Worm (Caenorhabditis elegans) whole organism, L4 larva: Measurements from ENCODE around the gene pals-20.
"Not testable (repeated sequence)": the region's sequence is repeated elsewhere in the genome, so short reads cannot be mapped to it uniquely, and the experiment has no call there.

Experiments used
- F26F4.8 ChIP-seq: fragments of 200-800 bp; sonication (Bioruptor generic); conservative IDR thresholded peaks from 2 replicates; pipeline ENCODE4 v1.3.6; 2022; ENCODE audit warnings: missing genetic modification characterization, missing compliant biosample characterization
- F37D6.2 ChIP-seq: sonication (generic microtip); optimal IDR thresholded peaks from 2 replicates; lab custom pipeline; 2016; ENCODE audit warnings: mild to moderate bottlenecking, missing genetic modification characterization, missing compliant biosample characterization
- T26A8.4 ChIP-seq: fragments of 200-800 bp; sonication (Bioruptor generic); IDR thresholded peaks from 2 replicates; pipeline ENCODE4 v1.3.6; 2022; ENCODE audit warnings: missing genetic modification characterization, missing compliant biosample characterization
- aha-1 ChIP-seq: fragments of 150-350 bp; peaks from one replicate; lab custom pipeline; 2014; ENCODE audit warnings: missing biosample characterization, missing genetic modification characterization
- ama-1 ChIP-seq: fragments of 150-350 bp; optimal IDR thresholded peaks from 2 replicates; lab custom pipeline; 2014; ENCODE audit warnings: inconsistent platforms, mixed read lengths
- arid-1 ChIP-seq: fragments of 200-800 bp; sonication (Bioruptor generic); conservative IDR thresholded peaks from 2 replicates; pipeline ENCODE4 v1.3.6; 2022; ENCODE audit warnings: missing genetic modification reagents, missing genetic modification characterization, missing compliant biosample characterization
- attf-4 ChIP-seq: sonication (generic microtip); optimal IDR thresholded peaks from 3 replicates; lab custom pipeline; 2017; ENCODE audit warnings: missing biosample characterization, missing genetic modification characterization
- ceh-20 ChIP-seq: fragments of 200-800 bp; sonication (Bioruptor generic); IDR thresholded peaks from 2 replicates; pipeline ENCODE4 v1.3.6; 2022; ENCODE audit warnings: missing genetic modification reagents, missing genetic modification characterization, missing compliant biosample characterization
- ceh-28 ChIP-seq: fragments of 150-350 bp; optimal IDR thresholded peaks from 2 replicates; lab custom pipeline; 2014; ENCODE audit warnings: missing biosample characterization, missing genetic modification reagents, missing genetic modification characterization
- ceh-32 ChIP-seq: sonication (generic microtip); optimal IDR thresholded peaks from 2 replicates; lab custom pipeline; 2016; ENCODE audit warnings: mild to moderate bottlenecking, missing genetic modification characterization, missing compliant biosample characterization; ENCODE audit not compliant: poor library complexity
- ces-1 ChIP-seq: fragments of 150-350 bp; sonication (generic microtip); optimal IDR thresholded peaks from 4 replicates; lab custom pipeline; 2014; ENCODE audit warnings: missing biosample characterization, missing genetic modification reagents, missing genetic modification characterization
- ctbp-1 ChIP-seq: fragments of 200-800 bp; sonication (Bioruptor generic); IDR thresholded peaks from 2 replicates; pipeline ENCODE4 v1.3.6; 2022; ENCODE audit warnings: missing genetic modification reagents, missing genetic modification characterization, missing compliant biosample characterization
- dmd-6 ChIP-seq: fragments of 200-800 bp; sonication (Bioruptor generic); IDR thresholded peaks from 2 replicates; pipeline ENCODE4 v1.3.6; 2022; ENCODE audit warnings: missing genetic modification reagents, missing genetic modification characterization, missing compliant biosample characterization
- dmd-8 ChIP-seq: fragments of 200-800 bp; sonication (Bioruptor generic); IDR thresholded peaks from 2 replicates; pipeline ENCODE4 v1.3.6; 2022; ENCODE audit warnings: missing genetic modification characterization, missing compliant biosample characterization
- duxl-1 ChIP-seq: sonication (generic microtip); optimal IDR thresholded peaks from 2 replicates; lab custom pipeline; 2016; ENCODE audit warnings: mild to moderate bottlenecking, missing genetic modification characterization, moderate library complexity, missing compliant biosample characterization; ENCODE audit not compliant: poor library complexity
- dve-1 ChIP-seq: sonication (generic microtip); optimal IDR thresholded peaks from 2 replicates; lab custom pipeline; 2017; ENCODE audit warnings: antibody characterized with exemption, mild to moderate bottlenecking, missing genetic modification characterization, missing compliant biosample characterization; ENCODE audit not compliant: insufficient read depth
- gei-8 ChIP-seq: fragments of 200-800 bp; sonication (Bioruptor generic); optimal IDR thresholded peaks from 2 replicates; lab custom pipeline; 2018; ENCODE audit warnings: mild to moderate bottlenecking, missing genetic modification characterization, missing compliant biosample characterization
- hlh-11 ChIP-seq: fragments of 200-800 bp; sonication (Bioruptor generic); optimal IDR thresholded peaks from 2 replicates; lab custom pipeline; 2018; ENCODE audit warnings: mild to moderate bottlenecking, missing genetic modification characterization, missing compliant biosample characterization
- hmg-1.1 ChIP-seq: fragments of 200-800 bp; sonication (Bioruptor generic); IDR thresholded peaks from 2 replicates; pipeline ENCODE4 v1.3.6; 2022; ENCODE audit warnings: missing genetic modification reagents, missing genetic modification characterization, missing compliant biosample characterization
- lin-15B ChIP-seq: fragments of 150-350 bp; sonication (generic microtip); optimal IDR thresholded peaks from 3 replicates; lab custom pipeline; 2014; ENCODE audit warnings: missing biosample characterization, missing genetic modification characterization
- lin-29 ChIP-seq: fragments of 200-800 bp; sonication (Bioruptor generic); IDR thresholded peaks from 2 replicates; pipeline ENCODE4 v1.3.6; 2022; ENCODE audit warnings: missing genetic modification reagents, missing genetic modification characterization, missing compliant biosample characterization
- lin-39 ChIP-seq: fragments of 150-350 bp; optimal IDR thresholded peaks from 2 replicates; lab custom pipeline; 2014; ENCODE audit warnings: missing biosample characterization, missing genetic modification reagents, missing genetic modification characterization
- madf-9 ChIP-seq: fragments of 200-800 bp; sonication (Bioruptor generic); conservative IDR thresholded peaks from 2 replicates; pipeline ENCODE4 v1.3.6; 2022; ENCODE audit warnings: missing genetic modification reagents, missing genetic modification characterization, missing compliant biosample characterization
- mep-1 ChIP-seq: fragments of 150-350 bp; sonication (generic microtip); optimal IDR thresholded peaks from 3 replicates; lab custom pipeline; 2014; ENCODE audit warnings: missing biosample characterization, missing genetic modification characterization
- nhr-10 ChIP-seq: fragments of 150-350 bp; optimal IDR thresholded peaks from 2 replicates; lab custom pipeline; 2014; ENCODE audit warnings: missing biosample characterization, missing genetic modification characterization
- nhr-111 ChIP-seq: fragments of 200-800 bp; sonication (Bioruptor generic); optimal IDR thresholded peaks from 2 replicates; lab custom pipeline; 2018; ENCODE audit warnings: mild to moderate bottlenecking, missing genetic modification characterization, missing compliant biosample characterization
- nhr-237 ChIP-seq: sonication (generic microtip); optimal IDR thresholded peaks from 2 replicates; lab custom pipeline; 2017; ENCODE audit warnings: missing biosample characterization, missing genetic modification characterization
- nhr-25 ChIP-seq: sonication (generic microtip); optimal IDR thresholded peaks from 2 replicates; lab custom pipeline; 2017; ENCODE audit warnings: missing genetic modification characterization, mild to moderate bottlenecking, missing compliant biosample characterization, antibody characterized with exemption, moderate library complexity, borderline replicate concordance; ENCODE audit not compliant: insufficient read depth
- nhr-28 ChIP-seq: fragments of 150-350 bp; optimal IDR thresholded peaks from 2 replicates; lab custom pipeline; 2014; ENCODE audit warnings: missing biosample characterization, missing genetic modification characterization
- nhr-48 ChIP-seq: sonication (generic microtip); optimal IDR thresholded peaks from 2 replicates; lab custom pipeline; 2016; ENCODE audit warnings: mild to moderate bottlenecking, missing genetic modification characterization, missing compliant biosample characterization
- nhr-76 ChIP-seq: fragments of 150-350 bp; optimal IDR thresholded peaks from 2 replicates; lab custom pipeline; 2014; ENCODE audit warnings: missing biosample characterization, missing genetic modification characterization
- saeg-2 ChIP-seq: fragments of 200-800 bp; sonication (Bioruptor generic); IDR thresholded peaks from 2 replicates; pipeline ENCODE4 v1.3.6; 2022; ENCODE audit warnings: missing genetic modification reagents, missing genetic modification characterization, missing compliant biosample characterization
- spr-3 ChIP-seq: fragments of 200-800 bp; sonication (Bioruptor generic); optimal IDR thresholded peaks from 2 replicates; lab custom pipeline; 2018; ENCODE audit warnings: mild to moderate bottlenecking, missing genetic modification characterization, missing compliant biosample characterization
- unc-130 ChIP-seq: sonication (generic microtip); optimal IDR thresholded peaks from 2 replicates; lab custom pipeline; 2016; ENCODE audit warnings: missing genetic modification reagents, missing genetic modification characterization, missing compliant biosample characterization
- unc-39 ChIP-seq: sonication (generic microtip); optimal IDR thresholded peaks from 2 replicates; lab custom pipeline; 2017; ENCODE audit warnings: missing biosample characterization, missing genetic modification characterization
- unc-62 ChIP-seq, 3 experiments: fragments of 150-350 bp in 1 of 3; sonication (generic microtip); optimal IDR thresholded peaks in 2 of 3; peaks in 1 of 3; 1 replicate in 1 of 3; 2 replicates in 2 of 3; lab custom pipeline; 2014 to 2017; ENCODE audit warnings: missing biosample characterization in 3 of 3, missing genetic modification characterization in 3 of 3, missing genetic modification reagents in 3 of 3, missing genotype in 1 of 3
- zfp-2 ChIP-seq: sonication (generic microtip); optimal IDR thresholded peaks from 2 replicates; lab custom pipeline; 2016; ENCODE audit warnings: mild to moderate bottlenecking, missing genetic modification characterization, missing compliant biosample characterization
- ztf-7 ChIP-seq: fragments of 150-350 bp; optimal IDR thresholded peaks from 2 replicates; lab custom pipeline; 2014; ENCODE audit warnings: missing biosample characterization, missing genetic modification characterization

pals-20 gene

DNA sequence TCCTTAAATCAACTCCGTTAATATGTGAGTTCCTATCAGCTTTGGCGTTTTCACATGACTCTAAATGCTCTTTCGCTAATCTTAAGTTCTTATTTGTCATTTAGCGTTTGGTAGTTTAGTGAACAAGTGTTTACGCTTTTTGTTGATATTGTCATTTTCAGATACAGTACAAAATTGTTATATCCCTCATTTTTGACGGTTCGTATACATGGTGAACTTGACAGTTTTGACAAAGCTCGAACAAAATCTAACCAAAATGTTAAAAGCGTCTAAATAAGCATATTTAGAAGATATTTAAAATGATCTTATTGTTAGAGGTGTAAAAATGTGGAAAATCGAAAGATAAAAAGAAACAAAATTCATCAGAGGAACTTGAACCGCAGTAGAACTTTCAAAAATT lies 4.6 kb downstream of the pals-20 start:
- TF ChIP-seq aha-1 (tag; lab: Kevin White, UChicago) = peak; percentile 90
- no peak for TF ChIP-seq lin-29 (GFP tag; lab: Robert Waterston, UW)
- no peak for TF ChIP-seq nhr-10 (tag; lab: Kevin White, UChicago)
- no peak for TF ChIP-seq arid-1 (GFP tag; lab: Robert Waterston, UW)
- TF ChIP-seq nhr-76 (tag; lab: Kevin White, UChicago) = no peak
- TF ChIP-seq ceh-20 (GFP tag; lab: Robert Waterston, UW) = no peak
- no peak for TF ChIP-seq duxl-1 (tag; lab: Kevin White, UChicago)
- TF ChIP-seq unc-39 (tag; lab: Kevin White, UChicago) = no peak

DNA sequence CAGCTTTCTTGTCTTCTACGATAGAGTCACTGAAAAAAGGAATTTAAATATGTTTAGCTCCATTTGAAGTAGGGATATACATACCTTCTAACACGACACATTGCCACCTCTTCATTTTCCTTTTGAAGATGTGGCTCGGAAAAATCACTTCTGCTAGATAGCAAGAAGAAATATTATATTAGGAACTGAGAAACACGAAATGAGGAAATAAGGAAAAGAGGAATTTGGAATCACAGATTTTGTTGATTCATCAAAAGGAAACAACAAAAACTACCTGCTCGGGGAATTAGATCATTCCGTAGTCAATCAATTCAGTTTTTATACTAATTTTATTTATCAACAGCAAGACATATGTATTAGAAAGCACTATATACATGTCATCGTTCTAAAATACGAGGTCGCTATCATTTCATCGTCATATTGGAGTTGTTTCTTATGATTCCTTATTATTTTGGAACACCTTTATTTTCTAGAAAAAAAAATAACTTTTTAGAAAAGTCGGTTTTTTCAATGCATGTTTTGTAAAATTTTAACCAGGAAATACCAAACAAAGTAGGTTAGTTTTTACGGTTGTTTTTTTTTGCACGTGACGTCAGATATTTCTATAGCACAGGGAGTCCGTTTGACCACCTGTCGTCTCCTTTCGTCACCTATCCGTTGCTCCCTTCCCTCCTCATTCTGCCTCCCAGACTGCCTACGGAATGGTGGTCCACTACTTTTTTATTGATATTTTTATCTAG lies 7.4 kb downstream of the pals-20 start, which contains the start of the genes pals-21 and Y82E9BR.6:
Gene pals-21 (minus strand): TSS at position 101 of the 740 bp plus-strand sequence.
Gene Y82E9BR.6 (plus strand): TSS at position 690 of the 740 bp plus-strand sequence.
- TF ChIP-seq saeg-2 (GFP tag; lab: Robert Waterston, UW) (no peak), dve-1 (tag; lab: Kevin White, UChicago) (no peak), ceh-28 (tag; lab: Kevin White, UChicago) (no peak), ceh-20 (GFP tag; lab: Robert Waterston, UW) (no peak), attf-4 (tag; lab: Kevin White, UChicago) (no peak), lin-15B (tag; lab: Kevin White, UChicago) (no peak), nhr-111 (GFP tag; lab: Kevin White, UChicago) (no peak), ama-1 (lab: Kevin White, UChicago) (no peak), spr-3 (GFP tag; lab: Kevin White, UChicago) (no peak)

DNA sequence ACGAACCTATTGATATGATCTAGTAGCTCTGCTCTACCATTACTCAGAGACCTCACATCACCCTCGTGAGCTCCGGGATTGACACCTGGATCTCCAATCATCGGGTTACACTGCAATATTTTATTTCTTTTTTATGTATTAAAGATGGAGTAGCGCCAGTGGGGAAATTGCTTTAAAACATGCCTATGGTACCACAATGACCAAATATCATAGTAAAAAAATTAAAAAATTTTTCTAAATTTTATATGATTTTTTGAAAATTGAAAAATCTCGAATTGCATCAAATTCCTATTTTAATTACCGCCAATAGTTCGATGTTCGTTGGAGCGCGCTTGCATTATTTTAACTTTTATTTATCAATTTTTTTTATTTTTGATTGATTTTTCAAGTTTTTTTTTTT lies 10.2 kb downstream of the pals-20 start, which contains the start of gene pals-40:
Gene pals-40 (minus strand): TSS at position 101 of the 400 bp plus-strand sequence.
- not testable (repeated sequence) for TF ChIP-seq ztf-7 (tag; lab: Kevin White, UChicago); gei-8; hmg-1.1 (GFP tag; lab: Robert Waterston, UW)

DNA sequence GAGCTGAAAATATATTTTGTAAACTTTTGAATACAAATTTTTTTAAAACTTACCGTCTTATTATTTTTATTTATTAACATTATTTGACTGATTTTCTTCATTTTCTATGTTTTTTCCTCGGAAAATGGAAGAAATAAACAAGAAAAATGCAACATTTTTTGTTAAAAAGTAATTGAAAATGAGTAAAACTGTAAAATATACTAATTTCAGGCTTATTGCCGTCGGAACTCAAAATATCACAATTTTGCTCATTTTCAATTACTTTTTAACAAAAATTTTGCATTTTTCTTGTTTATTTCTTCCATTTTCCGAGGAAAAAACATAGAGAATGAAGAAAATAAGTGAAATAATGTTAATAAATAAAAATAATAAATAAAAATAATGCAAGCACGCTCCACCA lies 12.6 kb downstream of the pals-20 start, which contains the start of gene Y82E9BR.10:
Gene Y82E9BR.10 (minus strand): TSS at position 101 of the 400 bp plus-strand sequence.
- TF ChIP-seq hlh-11 (tag; lab: Kevin White, UChicago); T26A8.4 (GFP tag; lab: Robert Waterston, UW); nhr-10 (tag; lab: Kevin White, UChicago): not testable (repeated sequence)

DNA sequence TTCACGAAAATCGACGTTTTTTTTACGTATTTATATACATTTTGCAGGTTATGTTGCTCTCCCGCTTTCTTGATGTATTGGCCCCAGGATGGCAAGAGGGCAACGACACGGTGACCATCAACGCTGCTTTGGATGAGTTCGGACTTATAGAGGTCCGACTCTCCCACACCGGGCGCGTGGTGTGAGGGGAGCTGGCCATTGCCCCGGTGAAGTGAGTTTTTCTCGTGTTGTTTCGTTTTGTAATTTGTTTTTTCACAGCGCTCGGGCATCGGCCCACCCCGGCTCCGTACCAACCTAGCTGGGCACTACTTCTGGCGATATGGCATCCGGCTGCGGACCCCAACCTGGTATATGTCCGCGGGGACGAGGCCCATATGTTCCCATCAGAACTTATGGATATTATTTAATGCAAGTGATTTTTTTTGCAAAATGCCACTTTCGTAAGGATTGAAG lies 13.7 kb downstream of the pals-20 start, which contains the start of gene Y82E9BR.20:
Gene Y82E9BR.20 (plus strand): TSS at position 51 of the 453 bp plus-strand sequence.
- TF ChIP-seq unc-62 (GFP tag; optimal IDR thresholded peaks at IDR 0.05 in 1 of 2; lab: Kevin White, UChicago) (peak in 1 of 2 experiments; percentile 90), unc-62 (tag; optimal IDR thresholded peaks at IDR 0.05; lab: Kevin White, UChicago) (no peak), attf-4 (tag; lab: Kevin White, UChicago) (no peak)

DNA sequence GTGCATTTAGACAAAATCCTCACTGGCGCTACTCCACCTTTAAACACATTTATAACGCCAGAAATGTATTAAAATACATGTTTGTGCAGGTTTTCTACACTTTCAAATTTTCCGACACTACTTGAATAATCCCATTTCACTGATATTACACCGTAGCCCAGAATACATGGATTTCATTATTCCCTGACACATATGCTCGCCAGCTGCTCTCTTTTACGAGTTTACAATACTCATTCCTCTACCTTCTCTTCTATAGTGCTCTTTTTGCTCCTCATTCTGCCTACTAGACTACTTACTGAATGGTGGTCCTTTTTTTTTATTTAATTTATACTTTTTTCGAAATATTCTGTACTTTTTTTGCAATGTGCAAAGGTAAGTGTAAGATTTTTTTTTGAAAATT lies 15.6 kb downstream of the pals-20 start:
- no peak for TF ChIP-seq T26A8.4 (GFP tag; lab: Robert Waterston, UW)
- no peak for TF ChIP-seq mep-1 (tag; lab: Kevin White, UChicago)
- no peak for TF ChIP-seq unc-130
- no peak for TF ChIP-seq nhr-25 (tag; lab: Kevin White, UChicago)
- TF ChIP-seq nhr-237 (tag; lab: Kevin White, UChicago) = no peak
- no peak for TF ChIP-seq spr-3 (GFP tag; lab: Kevin White, UChicago)
- TF ChIP-seq gei-8 = no peak
- TF ChIP-seq F37D6.2 (tag; lab: Kevin White, UChicago) = no peak
- no peak for TF ChIP-seq dmd-6 (GFP tag; lab: Robert Waterston, UW)
- no peak for TF ChIP-seq nhr-48
- no peak for TF ChIP-seq dmd-8 (GFP tag; lab: Robert Waterston, UW)
- TF ChIP-seq lin-39 (tag; lab: Kevin White, UChicago) = no peak
- no peak for TF ChIP-seq F26F4.8 (GFP tag; lab: Robert Waterston, UW)
- no peak for TF ChIP-seq nhr-28 (tag; lab: Kevin White, UChicago)
- no peak for TF ChIP-seq ceh-20 (GFP tag; lab: Robert Waterston, UW)
- TF ChIP-seq madf-9 = no peak
- TF ChIP-seq ctbp-1 (GFP tag; lab: Robert Waterston, UW) = no peak
- no peak for TF ChIP-seq ceh-32 (tag; lab: Kevin White, UChicago)
- TF ChIP-seq ces-1 (GFP tag; lab: Kevin White, UChicago) = no peak
- TF ChIP-seq zfp-2 (tag; lab: Kevin White, UChicago) = no peak
